Fruit fly (Drosophila melanogaster): ENCODE data around the gene sowah.

The sowah gene

DNA sequence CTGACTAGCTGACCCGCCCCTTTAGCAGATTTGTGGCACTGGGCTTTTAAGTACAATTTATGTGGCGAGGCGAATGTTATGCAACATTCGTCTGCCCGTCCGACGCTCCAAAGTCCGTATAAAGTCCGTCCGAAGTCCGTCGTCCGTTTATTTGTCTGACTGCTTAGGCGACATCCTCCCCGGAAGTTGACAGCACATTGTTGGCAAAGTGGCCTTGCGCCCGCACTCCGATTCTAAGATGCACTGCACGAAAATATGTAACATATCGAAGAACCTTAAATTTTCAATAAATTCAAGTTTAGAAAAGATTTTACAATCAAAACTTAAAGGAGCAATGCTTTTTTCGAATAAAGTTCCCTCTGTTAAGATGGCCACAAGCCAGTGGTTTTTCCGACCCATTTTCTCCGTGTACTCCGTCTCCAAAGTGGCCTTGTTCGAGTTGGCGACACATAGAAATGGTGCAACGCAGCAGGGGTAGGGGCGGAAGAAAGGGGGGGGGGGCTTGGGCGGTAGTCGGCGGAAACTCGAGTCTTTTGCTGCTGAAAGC, 46.6 kb upstream of the sowah start (continued):
- TF ChIP-seq CG4328 (GFP tag; optimal IDR thresholded peaks at IDR 0.05) (no peak), mam (GFP tag; optimal IDR thresholded peaks at IDR 0.05) (no peak), kay (GFP tag; optimal IDR thresholded peaks at IDR 0.05) (no peak), CG14667 (GFP tag; IDR thresholded peaks at IDR 0.05) (peak; percentile 38; the same call in 1 of the 2 replicates), jigr1 (GFP tag; IDR thresholded peaks at IDR 0.05) (no peak), Ravus (GFP tag; IDR thresholded peaks at IDR 0.05) (no peak), schlank (tag; optimal IDR thresholded peaks at IDR 0.05) (no peak), Poxn (GFP tag; IDR thresholded peaks at IDR 0.05) (no peak), ab (GFP tag; optimal IDR thresholded peaks at IDR 0.05) (no peak), CG11560 (tag; IDR thresholded peaks at IDR 0.05) (no peak), CG8944 (GFP tag; optimal IDR thresholded peaks at IDR 0.05) (no peak), CG1603 (tag; optimal IDR thresholded peaks at IDR 0.05) (no peak), chn (GFP tag; optimal IDR thresholded peaks at IDR 0.05) (no peak), jing (GFP tag; optimal IDR thresholded peaks at IDR 0.05) (no peak), ci (GFP tag; IDR thresholded peaks at IDR 0.05) (0 out of 3 replicates have a peak, but pooled peaks have one; percentile 35), her (GFP tag; optimal IDR thresholded peaks at IDR 0.05) (no peak), HLH3B (GFP tag; IDR thresholded peaks at IDR 0.05) (no peak), cwo (GFP tag; optimal IDR thresholded peaks at IDR 0.05) (no peak), CG13296 (GFP tag; optimal IDR thresholded peaks at IDR 0.05) (no peak), slbo (GFP tag; IDR thresholded peaks at IDR 0.05) (peak; percentile 17; the same call in 1 of the 2 replicates), CG3847 (GFP tag; IDR thresholded peaks at IDR 0.05) (no peak), CG8089 (GFP tag; optimal IDR thresholded peaks at IDR 0.05) (no peak), CG18262 (tag; optimal IDR thresholded peaks at IDR 0.05) (peak; percentile 24), HmgZ (tag; optimal IDR thresholded peaks at IDR 0.05) (no peak), Mes4 (GFP tag; optimal IDR thresholded peaks at IDR 0.05) (no peak), CHES-1-like (GFP tag; optimal IDR thresholded peaks at IDR 0.05) (no peak), CG18764 (GFP tag; optimal IDR thresholded peaks at IDR 0.05) (no peak), CG7839 (tag; optimal IDR thresholded peaks at IDR 0.05) (peak; percentile 49), fru (optimal IDR thresholded peaks at IDR 0.05) (no peak), Hand (GFP tag; optimal IDR thresholded peaks at IDR 0.05) (no peak), CG3163 (GFP tag; optimal IDR thresholded peaks at IDR 0.05) (no peak), CG8924 (tag; optimal IDR thresholded peaks at IDR 0.05) (peak; percentile 18), Gsc (GFP tag; IDR thresholded peaks at IDR 0.05) (no peak), emc (GFP tag; optimal IDR thresholded peaks at IDR 0.05) (no peak), CG3281 (GFP tag; optimal IDR thresholded peaks at IDR 0.05) (no peak), CG15479 (GFP tag; optimal IDR thresholded peaks at IDR 0.05) (no peak), Dip2 (GFP tag; IDR thresholded peaks at IDR 0.05) (no peak), CG17359 (tag; optimal IDR thresholded peaks at IDR 0.05) (peak; percentile 24), CG31388 (GFP tag; optimal IDR thresholded peaks at IDR 0.05) (no peak), Hey (tag; optimal IDR thresholded peaks at IDR 0.05) (no peak), CG34422 (GFP tag; IDR thresholded peaks at IDR 0.05) (0 out of 3 replicates have a peak, but pooled peaks have one; percentile 50), CG17802 (tag; optimal IDR thresholded peaks at IDR 0.05) (no peak), Rx (GFP tag; IDR thresholded peaks at IDR 0.05) (no peak), CG12942 (GFP tag; optimal IDR thresholded peaks at IDR 0.05) (no peak), CG15601 (tag; optimal IDR thresholded peaks at IDR 0.05) (no peak), insv (GFP tag; optimal IDR thresholded peaks at IDR 0.05) (no peak), eve (GFP tag; optimal IDR thresholded peaks at IDR 0.05) (no peak), repo (GFP tag; optimal IDR thresholded peaks at IDR 0.05) (no peak), nerfin-2 (GFP tag; IDR thresholded peaks at IDR 0.05; ENCODE audit: partially characterized antibody) (no peak), CG12155 (GFP tag; optimal IDR thresholded peaks at IDR 0.05) (no peak), CG6854 (GFP tag; optimal IDR thresholded peaks at IDR 0.05) (no peak), CG11456 (GFP tag; IDR thresholded peaks at IDR 0.05) (no peak)
